Worm (Caenorhabditis elegans): ENCODE data around the gene Y38H6A.5.

ce11 chrV:20335264-20335663 lies at the start of gene Y38H6A.5:
- TF ChIP-seq ztf-29 (GFP tag; IDR thresholded peaks at IDR 0.05) (no peak), flt-1 (GFP tag; IDR thresholded peaks at IDR 0.05) (no peak), tab-1 (GFP tag; IDR thresholded peaks at IDR 0.05) (no peak), ref-1 (GFP tag; conservative IDR thresholded peaks at IDR 0.05) (no peak), cog-1 (tag; optimal IDR thresholded peaks at IDR 0.05) (no peak), klf-2 (GFP tag; conservative IDR thresholded peaks at IDR 0.05) (no peak), med-1 (GFP tag; optimal IDR thresholded peaks at IDR 0.05; ENCODE audit: insufficient read depth) (no peak), ztf-23 (GFP tag; IDR thresholded peaks at IDR 0.05) (no peak), T22C8.4 (GFP tag; IDR thresholded peaks at IDR 0.05) (no peak)

Data from whole organism, midembryonic.